Worm (Caenorhabditis elegans) whole organism, young adult: ENCODE results near the gene egl-20.

Source experiments
- attf-5 ChIP-seq: fragments of 200-800 bp; sonication (Bioruptor generic); optimal IDR thresholded peaks from 2 replicates; lab custom pipeline; 2018; ENCODE audit warnings: mild to moderate bottlenecking, missing genetic modification characterization, missing compliant biosample characterization
- lin-54 ChIP-seq: fragments of 200-800 bp; sonication (Bioruptor generic); optimal IDR thresholded peaks from 2 replicates; lab custom pipeline; 2018; ENCODE audit warnings: mild to moderate bottlenecking, missing genetic modification characterization, missing compliant biosample characterization
- lir-1 ChIP-seq: fragments of 200-800 bp; sonication (Bioruptor generic); conservative IDR thresholded peaks from 2 replicates; pipeline ENCODE4 v1.3.6; 2022; ENCODE audit warnings: missing genetic modification reagents, missing genetic modification characterization, missing compliant biosample characterization
- nfya-1 ChIP-seq: sonication (generic microtip); optimal IDR thresholded peaks from 2 replicates; lab custom pipeline; 2017; ENCODE audit warnings: antibody characterized with exemption, missing compliant biosample characterization, missing genetic modification characterization, borderline replicate concordance; ENCODE audit not compliant: insufficient read depth
- nhr-120 ChIP-seq: fragments of 200-800 bp; sonication (Bioruptor generic); IDR thresholded peaks from 2 replicates; pipeline ENCODE4 v1.3.6; 2022; ENCODE audit warnings: missing genetic modification characterization, missing compliant biosample characterization
- tbx-9 ChIP-seq: sonication (generic microtip); optimal IDR thresholded peaks from 2 replicates; lab custom pipeline; 2016; ENCODE audit warnings: borderline replicate concordance, missing genetic modification characterization, inconsistent platforms, missing compliant biosample characterization
- unc-62 ChIP-seq: fragments of 150-350 bp; optimal IDR thresholded peaks from 2 replicates; lab custom pipeline; 2014; ENCODE audit warnings: missing biosample characterization, missing genetic modification reagents, missing genetic modification characterization
- ztf-28 ChIP-seq: fragments of 200-800 bp; sonication (Bioruptor generic); IDR thresholded peaks from 2 replicates; pipeline ENCODE4 v1.3.6; 2022; ENCODE audit warnings: missing genetic modification reagents, missing genetic modification characterization, missing compliant biosample characterization

- TF ChIP-seq unc-62 (GFP tag; lab: Kevin White, UChicago) (no peak), nfya-1 (tag; lab: Kevin White, UChicago) (no peak), lir-1 (no peak), attf-5 (GFP tag; lab: Kevin White, UChicago) (no peak), nhr-120 (GFP tag; lab: Robert Waterston, UW) (0 out of 2 replicates have a peak, but pooled peaks have one; percentile 9), ztf-28 (GFP tag; lab: Robert Waterston, UW) (no peak), lin-54 (no peak), tbx-9 (no peak)
Measured at ce11 chrIV:9852818-9853466, 37.6 kb upstream of the egl-20 start.
